Worm (Caenorhabditis elegans) whole organism, L4 larva: Measurements from ENCODE around the gene srw-84.

Experiments
- Y48G9A.11 ChIP-seq: fragments of 200-800 bp; sonication (Bioruptor generic); IDR thresholded peaks from 2 replicates; pipeline ENCODE4 v1.3.6; 2022; ENCODE audit warnings: missing genetic modification reagents, missing genetic modification characterization, missing compliant biosample characterization
- arid-1 ChIP-seq: fragments of 200-800 bp; sonication (Bioruptor generic); conservative IDR thresholded peaks from 2 replicates; pipeline ENCODE4 v1.3.6; 2022; ENCODE audit warnings: missing genetic modification reagents, missing genetic modification characterization, missing compliant biosample characterization
- ceh-28 ChIP-seq: fragments of 150-350 bp; optimal IDR thresholded peaks from 2 replicates; lab custom pipeline; 2014; ENCODE audit warnings: missing biosample characterization, missing genetic modification reagents, missing genetic modification characterization
- ces-1 ChIP-seq: fragments of 150-350 bp; sonication (generic microtip); optimal IDR thresholded peaks from 4 replicates; lab custom pipeline; 2014; ENCODE audit warnings: missing biosample characterization, missing genetic modification reagents, missing genetic modification characterization
- daf-12 ChIP-seq: fragments of 150-350 bp; optimal IDR thresholded peaks from 2 replicates; lab custom pipeline; 2014; ENCODE audit warnings: missing biosample characterization, missing genetic modification reagents, missing genetic modification characterization
- lir-3 ChIP-seq: sonication (generic microtip); optimal IDR thresholded peaks from 2 replicates; lab custom pipeline; 2016; ENCODE audit warnings: mild to moderate bottlenecking, missing genetic modification characterization, missing compliant biosample characterization
- mxl-3 ChIP-seq: fragments of 200-800 bp; sonication (Bioruptor generic); optimal IDR thresholded peaks from 2 replicates; lab custom pipeline; 2018; ENCODE audit warnings: mild to moderate bottlenecking, missing genetic modification characterization, missing compliant biosample characterization
- nhr-41 ChIP-seq: fragments of 200-800 bp; sonication (Bioruptor generic); IDR thresholded peaks from 2 replicates; pipeline ENCODE4 v1.3.6; 2022; ENCODE audit warnings: missing genetic modification reagents, missing genetic modification characterization, missing compliant biosample characterization
- nhr-76 ChIP-seq: fragments of 150-350 bp; optimal IDR thresholded peaks from 2 replicates; lab custom pipeline; 2014; ENCODE audit warnings: missing biosample characterization, missing genetic modification characterization
- snpc-1.2 ChIP-seq: fragments of 200-800 bp; sonication (Bioruptor generic); IDR thresholded peaks from 2 replicates; pipeline ENCODE4 v1.3.6; 2022; ENCODE audit warnings: missing genetic modification reagents, missing genetic modification characterization, missing compliant biosample characterization
- tag-97 ChIP-seq: fragments of 200-800 bp; sonication (Bioruptor generic); IDR thresholded peaks from 2 replicates; pipeline ENCODE4 v1.3.6; 2022; ENCODE audit warnings: missing genetic modification characterization, missing compliant biosample characterization
- ztf-11 ChIP-seq: fragments of 150-350 bp; optimal IDR thresholded peaks from 2 replicates; lab custom pipeline; 2014; ENCODE audit warnings: missing biosample characterization, missing genetic modification characterization

DNA sequence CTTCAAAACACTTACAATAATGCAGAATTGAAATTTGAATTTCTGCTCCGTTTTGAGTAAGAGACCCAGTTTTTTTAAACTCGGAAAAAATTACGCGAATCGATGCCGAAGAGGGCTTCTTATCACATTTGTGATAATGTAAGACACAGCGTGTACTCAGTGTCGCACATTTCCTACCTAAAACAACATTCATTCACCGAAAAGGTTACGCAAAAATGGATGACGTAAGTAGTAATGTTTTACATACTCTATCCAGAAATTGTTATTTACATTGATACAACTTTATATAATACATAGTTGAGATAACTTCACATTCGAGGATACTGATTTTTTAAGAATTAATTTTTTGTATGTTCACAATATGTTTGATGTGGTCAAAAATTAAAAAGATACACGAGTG is 35.4 kb downstream of the srw-84 start, which contains the start of the genes C25F9.4 and C25F9.9:
- TF ChIP-seq nhr-76 (tag; lab: Kevin White, UChicago) (no peak), ces-1 (no peak), snpc-1.2 (GFP tag; lab: Robert Waterston, UW) (no peak), tag-97 (GFP tag; lab: Robert Waterston, UW) (no peak), lir-3 (tag; lab: Kevin White, UChicago) (no peak), nhr-41 (GFP tag; lab: Robert Waterston, UW) (no peak), arid-1 (GFP tag; lab: Robert Waterston, UW) (no peak), mxl-3 (no peak), ztf-11 (tag; lab: Kevin White, UChicago) (no peak), Y48G9A.11 (GFP tag; lab: Robert Waterston, UW) (no peak), daf-12 (tag; lab: Kevin White, UChicago) (no peak), ceh-28 (no peak)
